Worm (Caenorhabditis elegans): ENCODE results near the gene F52G2.3.

- TF ChIP-seq nhr-28 (tag; optimal IDR thresholded peaks at IDR 0.05) (no peak), nhr-237 (tag; optimal IDR thresholded peaks at IDR 0.05) (no peak), pha-4 (tag; optimal IDR thresholded peaks at IDR 0.05) (no peak)
Measured at ce11 chrIV:13559020-13559419, 11.0 kb upstream of the F52G2.3 start.

All from whole organism, mixed stage, embryonic.